Worm (Caenorhabditis elegans) whole organism, L4/young adult: Measurements from ENCODE around the gene lips-17.

Experiments used
- W03F9.2 ChIP-seq: fragments of 150-350 bp; optimal IDR thresholded peaks from 2 replicates; lab custom pipeline; 2014; ENCODE audit warnings: missing biosample characterization, missing genetic modification characterization
- dao-5 ChIP-seq: sonication (generic microtip); optimal IDR thresholded peaks from 2 replicates; lab custom pipeline; 2016; ENCODE audit warnings: missing genotype, missing genetic modification characterization, moderate library complexity, missing compliant biosample characterization
- him-1 ChIP-seq: sonication (generic microtip); optimal IDR thresholded peaks from 2 replicates; lab custom pipeline; 2016; ENCODE audit warnings: missing genotype, missing genetic modification reagents, missing genetic modification characterization, missing compliant biosample characterization

DNA sequence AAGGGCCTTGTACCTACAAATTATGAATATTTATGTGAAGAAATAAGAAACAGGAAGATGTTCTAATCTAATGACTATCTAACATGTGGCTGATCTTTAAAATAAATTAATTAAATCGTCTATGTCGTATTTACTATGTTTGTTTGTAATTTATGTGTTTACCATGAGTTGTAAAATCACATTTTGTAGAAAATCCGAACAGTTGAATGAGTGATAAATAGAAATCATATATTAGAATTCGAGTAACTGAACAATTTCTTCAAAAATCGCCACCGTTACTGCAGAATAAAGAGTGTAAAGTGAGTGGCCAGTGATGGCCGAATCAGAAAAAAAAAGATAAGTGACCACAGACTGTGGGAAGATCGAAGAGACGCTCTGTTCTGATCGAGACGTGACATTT lies 22.0 kb downstream of the lips-17 start:
- no peak for TF ChIP-seq W03F9.2
- TF ChIP-seq him-1 (tag; lab: Kevin White, UChicago), result no peak
- no peak for TF ChIP-seq dao-5
